Fruit fly (Drosophila melanogaster) whole organism, prepupa: ENCODE results near the gene CG34305.

ENCODE experiments used
- Blimp-1 ChIP-seq: fragments of 200-800 bp; sonication (Bioruptor generic); optimal IDR thresholded peaks from 3 replicates; lab custom pipeline; 2017; ENCODE audit warnings: missing biosample characterization, missing genetic modification characterization, mild to moderate bottlenecking, moderate library complexity, missing genetic modification reagents
- CG10631 ChIP-seq: fragments of 200-800 bp; sonication (Bioruptor generic); optimal IDR thresholded peaks from 2 replicates; lab custom pipeline; 2016; ENCODE audit warnings: missing biosample characterization, missing genetic modification characterization
- CG10669 ChIP-seq: fragments of 200-800 bp; sonication (Bioruptor generic); optimal IDR thresholded peaks from 3 replicates; lab custom pipeline; 2018; ENCODE audit warnings: missing biosample characterization, mild to moderate bottlenecking, missing genetic modification characterization, moderate library complexity
- CG11294 ChIP-seq: fragments of 200-800 bp; sonication (Bioruptor generic); IDR thresholded peaks from 2 replicates; pipeline ENCODE4 v1.3.6; 2022; ENCODE audit warnings: missing biosample characterization, missing genetic modification characterization
- CG11762 ChIP-seq: fragments of 200-800 bp; sonication (Bioruptor generic); optimal IDR thresholded peaks from 3 replicates; lab custom pipeline; 2016; ENCODE audit warnings: missing biosample characterization, missing genetic modification characterization; ENCODE audit not compliant: insufficient read depth
- CG11902 ChIP-seq: fragments of 200-800 bp; sonication (Bioruptor generic); optimal IDR thresholded peaks from 3 replicates; lab custom pipeline; 2016; ENCODE audit warnings: missing biosample characterization, missing genetic modification characterization
- CG15336 ChIP-seq: fragments of 200-800 bp; sonication (Bioruptor generic); IDR thresholded peaks from 2 replicates; pipeline ENCODE4 v1.3.6; 2022; ENCODE audit warnings: missing biosample characterization, missing genetic modification characterization
- CG1621 ChIP-seq: fragments of 200-800 bp; sonication (Bioruptor generic); optimal IDR thresholded peaks from 3 replicates; lab custom pipeline; 2018; ENCODE audit warnings: missing biosample characterization, mild to moderate bottlenecking, missing genetic modification characterization
- CG16779 ChIP-seq: fragments of 200-800 bp; sonication (Bioruptor generic); optimal IDR thresholded peaks from 3 replicates; lab custom pipeline; 2017; ENCODE audit warnings: missing biosample characterization, mild to moderate bottlenecking, missing genetic modification characterization
- CG3032 ChIP-seq: fragments of 200-800 bp; optimal IDR thresholded peaks from 2 replicates; lab custom pipeline; 2019; ENCODE audit warnings: missing biosample characterization, mild to moderate bottlenecking, missing genetic modification characterization, moderate library complexity
- CG31627 ChIP-seq: fragments of 200-800 bp; sonication (Bioruptor generic); optimal IDR thresholded peaks from 3 replicates; lab custom pipeline; 2016; ENCODE audit warnings: missing biosample characterization, missing genetic modification characterization
- CG32006 ChIP-seq: fragments of 200-800 bp; sonication (Bioruptor generic); optimal IDR thresholded peaks from 3 replicates; lab custom pipeline; 2017; ENCODE audit warnings: missing biosample characterization, mild to moderate bottlenecking, missing genetic modification characterization
- CG34406 ChIP-seq: fragments of 200-800 bp; sonication (Bioruptor generic); optimal IDR thresholded peaks from 3 replicates; lab custom pipeline; 2016; ENCODE audit warnings: missing biosample characterization, missing genetic modification characterization
- CG3919 ChIP-seq: fragments of 200-800 bp; sonication (Bioruptor generic); optimal IDR thresholded peaks from 3 replicates; lab custom pipeline; 2016; ENCODE audit warnings: missing biosample characterization, missing genetic modification characterization
- CG6163 ChIP-seq: fragments of 200-800 bp; sonication (Bioruptor generic); IDR thresholded peaks from 3 replicates; pipeline ENCODE4 v1.3.6; 2022; ENCODE audit warnings: missing biosample characterization, missing genetic modification characterization
- CG6276 ChIP-seq: fragments of 200-800 bp; sonication (Bioruptor generic); optimal IDR thresholded peaks from 2 replicates; lab custom pipeline; 2017; ENCODE audit warnings: missing biosample characterization, mild to moderate bottlenecking, missing genetic modification characterization
- CG6792 ChIP-seq: fragments of 200-800 bp; sonication (Bioruptor generic); optimal IDR thresholded peaks from 3 replicates; lab custom pipeline; 2016; ENCODE audit warnings: missing biosample characterization, missing genetic modification characterization
- CG6808 ChIP-seq: fragments of 200-800 bp; sonication (Bioruptor generic); optimal IDR thresholded peaks from 3 replicates; lab custom pipeline; 2017; ENCODE audit warnings: missing biosample characterization, missing genetic modification characterization, mild to moderate bottlenecking, moderate library complexity, missing genetic modification reagents
- CG6854 ChIP-seq: fragments of 200-800 bp; sonication (Bioruptor generic); optimal IDR thresholded peaks from 2 replicates; lab custom pipeline; 2017; ENCODE audit warnings: missing biosample characterization, mild to moderate bottlenecking, missing genetic modification characterization
- CG7368 ChIP-seq: fragments of 200-800 bp; sonication (Bioruptor generic); optimal IDR thresholded peaks from 3 replicates; lab custom pipeline; 2016; ENCODE audit warnings: missing biosample characterization, missing genetic modification characterization
- CG8119 ChIP-seq: fragments of 200-800 bp; sonication (Bioruptor generic); IDR thresholded peaks from 3 replicates; pipeline ENCODE4 v1.3.6; 2022; ENCODE audit warnings: missing biosample characterization, missing genetic modification characterization
- CG8319 ChIP-seq: fragments of 200-800 bp; sonication (Bioruptor generic); optimal IDR thresholded peaks from 3 replicates; lab custom pipeline; 2016; ENCODE audit warnings: missing biosample characterization, missing genetic modification characterization
- CG8632 ChIP-seq: fragments of 200-800 bp; sonication (Bioruptor generic); optimal IDR thresholded peaks from 3 replicates; lab custom pipeline; 2016; ENCODE audit warnings: missing biosample characterization, missing genetic modification characterization
- Eip75B ChIP-seq: fragments of 200-800 bp; sonication (Bioruptor generic); optimal IDR thresholded peaks from 3 replicates; lab custom pipeline; 2016; ENCODE audit warnings: missing biosample characterization, missing genetic modification characterization
- Eip78C ChIP-seq: fragments of 200-800 bp; sonication (Bioruptor generic); peaks from one replicate; lab custom pipeline; 2016; ENCODE audit warnings: missing biosample characterization, missing genetic modification characterization
- Ets21C ChIP-seq: fragments of 200-800 bp; sonication (Bioruptor generic); optimal IDR thresholded peaks from 3 replicates; lab custom pipeline; 2016; ENCODE audit warnings: missing biosample characterization, missing genetic modification characterization
- Ets96B ChIP-seq: fragments of 200-800 bp; optimal IDR thresholded peaks from 2 replicates; lab custom pipeline; 2019; ENCODE audit warnings: missing biosample characterization, mild to moderate bottlenecking, missing genetic modification characterization, moderate library complexity
- Gug ChIP-seq: fragments of 200-800 bp; sonication (Bioruptor generic); IDR thresholded peaks from 2 replicates; pipeline ENCODE4 v1.3.6; 2022; ENCODE audit warnings: missing biosample characterization, missing genetic modification characterization
- Hr38 ChIP-seq: sonication (Bioruptor generic); optimal IDR thresholded peaks from 2 replicates; lab custom pipeline; 2016; ENCODE audit warnings: missing biosample characterization, missing genetic modification characterization
- Hr4 ChIP-seq: fragments of 200-800 bp; sonication (Bioruptor generic); optimal IDR thresholded peaks from 3 replicates; lab custom pipeline; 2016; ENCODE audit warnings: missing biosample characterization, missing genetic modification characterization
- Lpt ChIP-seq: fragments of 200-800 bp; sonication (Bioruptor generic); optimal IDR thresholded peaks from 3 replicates; lab custom pipeline; 2016; ENCODE audit warnings: missing biosample characterization, missing genetic modification characterization
- Met ChIP-seq: fragments of 200-800 bp; sonication (Bioruptor generic); optimal IDR thresholded peaks from 3 replicates; lab custom pipeline; 2016; ENCODE audit warnings: missing biosample characterization, missing genetic modification characterization
- OdsH ChIP-seq: fragments of 200-800 bp; sonication (Bioruptor generic); optimal IDR thresholded peaks from 3 replicates; lab custom pipeline; 2016; ENCODE audit warnings: missing biosample characterization, missing genetic modification characterization
- Smox ChIP-seq: fragments of 200-800 bp; sonication (Bioruptor generic); optimal IDR thresholded peaks from 3 replicates; lab custom pipeline; 2016; ENCODE audit warnings: missing biosample characterization, missing genetic modification characterization
- Sox102F ChIP-seq: fragments of 200-800 bp; sonication (Bioruptor generic); optimal IDR thresholded peaks from 2 replicates; lab custom pipeline; 2016; ENCODE audit warnings: missing biosample characterization, mild to moderate bottlenecking, missing genetic modification characterization
- Sox14 ChIP-seq: fragments of 200-800 bp; sonication (Bioruptor generic); optimal IDR thresholded peaks from 3 replicates; lab custom pipeline; 2016; ENCODE audit warnings: missing biosample characterization, missing genetic modification characterization
- Sox15 ChIP-seq: fragments of 200-800 bp; sonication (Bioruptor generic); optimal IDR thresholded peaks from 3 replicates; lab custom pipeline; 2016; ENCODE audit warnings: missing biosample characterization, missing genetic modification characterization
- achi ChIP-seq: fragments of 200-800 bp; sonication (Bioruptor generic); optimal IDR thresholded peaks from 3 replicates; lab custom pipeline; 2016; ENCODE audit warnings: missing biosample characterization, missing genetic modification characterization
- acj6 ChIP-seq: fragments of 200-800 bp; sonication (Bioruptor generic); optimal IDR thresholded peaks from 3 replicates; lab custom pipeline; 2016; ENCODE audit warnings: missing biosample characterization, missing genetic modification characterization
- cyc ChIP-seq: fragments of 200-800 bp; sonication (Bioruptor generic); optimal IDR thresholded peaks from 3 replicates; lab custom pipeline; 2016; ENCODE audit warnings: missing biosample characterization, missing genetic modification characterization
- dac ChIP-seq: fragments of 200-800 bp; sonication (Bioruptor generic); optimal IDR thresholded peaks from 2 replicates; lab custom pipeline; 2017; ENCODE audit warnings: missing biosample characterization, mild to moderate bottlenecking, missing genetic modification characterization
- dsx ChIP-seq: fragments of 200-800 bp; optimal IDR thresholded peaks from 3 replicates; lab custom pipeline; 2019; ENCODE audit warnings: missing biosample characterization, mild to moderate bottlenecking, missing genetic modification characterization, moderate library complexity; ENCODE audit not compliant: poor library complexity, severe bottlenecking
- esn ChIP-seq: fragments of 200-800 bp; sonication (Bioruptor generic); optimal IDR thresholded peaks from 2 replicates; lab custom pipeline; 2016; ENCODE audit warnings: missing biosample characterization, mild to moderate bottlenecking, missing genetic modification characterization, moderate library complexity
- fd85E ChIP-seq: fragments of 200-800 bp; sonication (Bioruptor generic); optimal IDR thresholded peaks from 3 replicates; lab custom pipeline; 2016; ENCODE audit warnings: missing biosample characterization, missing genetic modification characterization
- fkh ChIP-seq: fragments of 200-800 bp; sonication (Bioruptor generic); optimal IDR thresholded peaks from 3 replicates; lab custom pipeline; 2017; ENCODE audit warnings: missing biosample characterization, mild to moderate bottlenecking, missing genetic modification characterization, moderate library complexity
- lz ChIP-seq: fragments of 200-800 bp; sonication (Bioruptor generic); optimal IDR thresholded peaks from 3 replicates; lab custom pipeline; 2016; ENCODE audit warnings: missing biosample characterization, missing genetic modification characterization
- net ChIP-seq: fragments of 200-800 bp; sonication (Bioruptor generic); optimal IDR thresholded peaks from 3 replicates; lab custom pipeline; 2016; ENCODE audit warnings: missing biosample characterization, missing genetic modification characterization
- pdm3 ChIP-seq: fragments of 200-800 bp; sonication (Bioruptor generic); optimal IDR thresholded peaks from 3 replicates; lab custom pipeline; 2016; ENCODE audit warnings: missing biosample characterization, missing genetic modification characterization
- ss ChIP-seq, 2 experiments: fragments of 200-800 bp; sonication (Bioruptor generic); optimal IDR thresholded peaks; 2 replicates in 1 of 2; 3 replicates in 1 of 2; lab custom pipeline; 2017 to 2018; ENCODE audit warnings: mild to moderate bottlenecking in 2 of 2, missing biosample characterization in 2 of 2, missing genetic modification characterization in 2 of 2, moderate library complexity in 1 of 2
- svp ChIP-seq: fragments of 200-800 bp; sonication (Bioruptor generic); peaks from one replicate; lab custom pipeline; 2016; ENCODE audit warnings: missing biosample characterization, missing genetic modification characterization
- topi ChIP-seq: fragments of 200-800 bp; sonication (Bioruptor generic); optimal IDR thresholded peaks from 3 replicates; lab custom pipeline; 2016; ENCODE audit warnings: missing biosample characterization, missing genetic modification characterization

The CG34305 gene

dm6 chr3R:4215264-4215993 lies 27.5 kb downstream of the CG34305 start, which contains the start of gene CG14636:
TSS of gene CG14636 (minus strand) at chr3R:4215314.
- TF ChIP-seq CG1621 (no peak), dac (GFP tag; lab: Kevin White, UChicago) (peak; percentile 40), fkh (GFP tag; lab: Kevin White, UChicago) (peak; percentile 72), CG7368 (GFP tag; lab: Kevin White, UChicago) (peak; percentile 77), pdm3 (peak; percentile 76), CG8319 (GFP tag; lab: Kevin White, UChicago) (peak; percentile 66), CG8632 (GFP tag; lab: Kevin White, UChicago) (peak; percentile 69), acj6 (GFP tag; lab: Kevin White, UChicago) (peak; percentile 75), CG15336 (GFP tag; lab: Robert Waterston, UW) (peak; percentile 79), fd85E (GFP tag; lab: Kevin White, UChicago) (peak; percentile 13), Lpt (GFP tag; lab: Kevin White, UChicago) (peak; percentile 52), Gug (GFP tag; lab: Robert Waterston, UW) (peak; percentile 63), Sox14 (GFP tag; lab: Kevin White, UChicago) (peak; percentile 62), Ets21C (GFP tag; lab: Kevin White, UChicago) (peak; percentile 56), achi (GFP tag; lab: Kevin White, UChicago) (peak; percentile 77), Met (GFP tag; lab: Kevin White, UChicago) (peak; percentile 61), CG11902 (peak; percentile 66), lz (GFP tag; lab: Kevin White, UChicago) (peak; percentile 46), topi (GFP tag; lab: Kevin White, UChicago) (peak; percentile 68), CG6276 (GFP tag; lab: Kevin White, UChicago) (no peak), CG8119 (GFP tag; lab: Robert Waterston, UW) (peak; percentile 80), CG34406 (GFP tag; lab: Kevin White, UChicago) (no peak), CG11294 (GFP tag; lab: Robert Waterston, UW) (peak; percentile 55), Hr4 (GFP tag; lab: Kevin White, UChicago) (peak; percentile 78), OdsH (GFP tag; lab: Kevin White, UChicago) (peak; percentile 68), CG32006 (GFP tag; lab: Kevin White, UChicago) (peak; percentile 68), Eip78C (GFP tag; lab: Kevin White, UChicago) (peak; percentile 94), CG10669 (GFP tag; lab: Kevin White, UChicago) (peak; percentile 46), ss (GFP tag; optimal IDR thresholded peaks at IDR 0.05; lab: Kevin White, UChicago) (peak; percentile 3 to 35), CG3032 (tag; lab: Kevin White, UChicago) (peak; percentile 47), net (GFP tag; lab: Kevin White, UChicago) (peak; percentile 73), Ets96B (tag; lab: Kevin White, UChicago) (peak; percentile 46), CG6854 (GFP tag; lab: Kevin White, UChicago) (no peak), svp (GFP tag; lab: Kevin White, UChicago) (peak; percentile 89), Smox (no peak), CG6163 (GFP tag; lab: Robert Waterston, UW) (peak; percentile 80), Blimp-1 (no peak), esn (GFP tag; lab: Kevin White, UChicago) (peak; percentile 44), CG6808 (GFP tag; lab: Kevin White, UChicago) (peak; percentile 43), CG6792 (GFP tag; lab: Kevin White, UChicago) (peak; percentile 46), CG16779 (tag; lab: Kevin White, UChicago) (no peak), CG31627 (peak; percentile 67), CG10631 (GFP tag; lab: Kevin White, UChicago) (peak; percentile 31), CG3919 (peak; percentile 70), CG11762 (GFP tag; lab: Kevin White, UChicago) (peak; percentile 71), Eip75B (GFP tag; lab: Kevin White, UChicago) (no peak), dsx (GFP tag; lab: Kevin White, UChicago) (peak; percentile 25), Sox102F (GFP tag; lab: Kevin White, UChicago) (no peak), Sox15 (GFP tag; lab: Kevin White, UChicago) (peak; percentile 70), Hr38 (GFP tag; lab: Kevin White, UChicago) (peak; percentile 18), cyc (peak; percentile 56)
